Fruit fly (Drosophila melanogaster) whole organism, embryonic: ENCODE data around the gene Ac76E.

ENCODE experiments used
- ATbp ChIP-seq: fragments of 200-800 bp; sonication (Bioruptor generic); optimal IDR thresholded peaks from 2 replicates; lab custom pipeline; 2017; ENCODE audit warnings: missing biosample characterization, mild to moderate bottlenecking, missing genetic modification characterization, missing genetic modification reagents
- Atf3 ChIP-seq: fragments of 200-800 bp; sonication (Bioruptor generic); optimal IDR thresholded peaks from 3 replicates; lab custom pipeline; 2016; ENCODE audit warnings: missing biosample characterization, missing genetic modification characterization
- CG10565 ChIP-seq: fragments of 200-800 bp; sonication (Bioruptor generic); optimal IDR thresholded peaks from 3 replicates; lab custom pipeline; 2016; ENCODE audit warnings: missing biosample characterization, mild to moderate bottlenecking, missing genetic modification characterization
- CG14050 ChIP-seq: fragments of 200-800 bp; sonication (Bioruptor generic); IDR thresholded peaks from 3 replicates; pipeline ENCODE4 v1.3.6; 2022; ENCODE audit warnings: missing biosample characterization, missing genetic modification characterization
- CG17568 ChIP-seq: fragments of 200-800 bp; sonication (Bioruptor generic); optimal IDR thresholded peaks from 2 replicates; lab custom pipeline; 2018; ENCODE audit warnings: missing biosample characterization, mild to moderate bottlenecking, missing genetic modification characterization, moderate library complexity
- CG2875 ChIP-seq: fragments of 200-800 bp; sonication (Bioruptor generic); optimal IDR thresholded peaks from 2 replicates; lab custom pipeline; 2017; ENCODE audit warnings: missing biosample characterization, mild to moderate bottlenecking, missing genetic modification characterization, missing genetic modification reagents
- CG30020 ChIP-seq: fragments of 200-800 bp; optimal IDR thresholded peaks from 2 replicates; lab custom pipeline; 2019; ENCODE audit warnings: missing biosample characterization, mild to moderate bottlenecking, missing genetic modification characterization, moderate library complexity
- CG31441 ChIP-seq: fragments of 200-800 bp; sonication (Bioruptor generic); IDR thresholded peaks from 2 replicates; pipeline ENCODE4 v1.3.6; 2022; ENCODE audit warnings: missing biosample characterization, missing genetic modification characterization
- CG33557 ChIP-seq: fragments of 200-800 bp; sonication (Bioruptor generic); optimal IDR thresholded peaks from 2 replicates; lab custom pipeline; 2019; ENCODE audit warnings: missing biosample characterization, mild to moderate bottlenecking, missing genetic modification characterization, moderate library complexity
- CG34376 ChIP-seq: fragments of 200-800 bp; sonication (Bioruptor generic); optimal IDR thresholded peaks from 2 replicates; lab custom pipeline; 2018; ENCODE audit warnings: missing biosample characterization, mild to moderate bottlenecking, missing genetic modification characterization
- CG3838 ChIP-seq: fragments of 200-800 bp; sonication (Bioruptor generic); optimal IDR thresholded peaks from 3 replicates; lab custom pipeline; 2016; ENCODE audit warnings: missing biosample characterization, missing genetic modification characterization
- CG43689 ChIP-seq: fragments of 200-800 bp; sonication (Bioruptor generic); IDR thresholded peaks from 2 replicates; pipeline ENCODE4 v1.3.6; 2022; ENCODE audit warnings: missing biosample characterization, missing genetic modification characterization
- CG5953 ChIP-seq: fragments of 200-800 bp; sonication (Bioruptor generic); IDR thresholded peaks from 2 replicates; pipeline ENCODE4 v1.3.6; 2022; ENCODE audit warnings: missing biosample characterization, missing genetic modification characterization
- CG6654 ChIP-seq: fragments of 200-800 bp; sonication (Bioruptor generic); optimal IDR thresholded peaks from 2 replicates; lab custom pipeline; 2017; ENCODE audit warnings: missing biosample characterization, mild to moderate bottlenecking, missing genetic modification characterization
- CG6765 ChIP-seq: fragments of 200-800 bp; sonication (Bioruptor generic); optimal IDR thresholded peaks from 3 replicates; lab custom pipeline; 2017; ENCODE audit warnings: missing biosample characterization, mild to moderate bottlenecking, missing genetic modification characterization
- CG7745 ChIP-seq: fragments of 200-800 bp; sonication (Bioruptor generic); optimal IDR thresholded peaks from 2 replicates; lab custom pipeline; 2018; ENCODE audit warnings: missing biosample characterization, mild to moderate bottlenecking, missing genetic modification characterization, moderate library complexity
- CG8290 ChIP-seq, 3 experiments: fragments of 200-800 bp; sonication (Bioruptor generic); optimal IDR thresholded peaks; 2 replicates each; lab custom pipeline; 2016 to 2019; ENCODE audit warnings: missing biosample characterization in 3 of 3, missing genetic modification characterization in 3 of 3, mild to moderate bottlenecking in 2 of 3, moderate library complexity in 1 of 3
- CG9797 ChIP-seq: fragments of 200-800 bp; sonication (Bioruptor generic); optimal IDR thresholded peaks from 3 replicates; lab custom pipeline; 2018; ENCODE audit warnings: missing biosample characterization, mild to moderate bottlenecking, missing genetic modification characterization
- Chrac-16 ChIP-seq: fragments of 200-800 bp; sonication (Bioruptor generic); optimal IDR thresholded peaks from 3 replicates; lab custom pipeline; 2016; ENCODE audit warnings: missing biosample characterization, missing genetic modification characterization
- Dad ChIP-seq: fragments of 200-800 bp; sonication (Bioruptor generic); optimal IDR thresholded peaks from 3 replicates; lab custom pipeline; 2016; ENCODE audit warnings: missing biosample characterization, missing genetic modification characterization
- Dek ChIP-seq: fragments of 200-800 bp; sonication (Bioruptor generic); optimal IDR thresholded peaks from 3 replicates; lab custom pipeline; 2019; ENCODE audit warnings: missing biosample characterization, mild to moderate bottlenecking, missing genetic modification characterization, moderate library complexity
- Doc3 ChIP-seq: fragments of 200-800 bp; sonication (Bioruptor generic); IDR thresholded peaks from 3 replicates; pipeline ENCODE4 v1.3.6; 2022; ENCODE audit warnings: missing biosample characterization, missing genetic modification characterization; ENCODE audit not compliant: partially characterized antibody
- Dp ChIP-seq: fragments of 200-800 bp; sonication (Bioruptor generic); optimal IDR thresholded peaks from 2 replicates; lab custom pipeline; 2018; ENCODE audit warnings: missing biosample characterization, mild to moderate bottlenecking, missing genetic modification characterization, moderate library complexity
- HLH54F ChIP-seq: fragments of 200-800 bp; sonication (Bioruptor generic); optimal IDR thresholded peaks from 3 replicates; lab custom pipeline; 2016; ENCODE audit warnings: missing biosample characterization, missing genetic modification characterization
- Hmx ChIP-seq: fragments of 200-800 bp; sonication (Bioruptor generic); optimal IDR thresholded peaks from 2 replicates; lab custom pipeline; 2016; ENCODE audit warnings: missing biosample characterization, missing genetic modification characterization
- Hsf ChIP-seq: fragments of 200-800 bp; sonication (Bioruptor generic); optimal IDR thresholded peaks from 3 replicates; lab custom pipeline; 2016; ENCODE audit warnings: missing biosample characterization, missing genetic modification characterization
- Mes4 ChIP-seq: fragments of 200-800 bp; sonication (Bioruptor generic); optimal IDR thresholded peaks from 2 replicates; lab custom pipeline; 2016; ENCODE audit warnings: missing biosample characterization, missing genetic modification characterization
- NK7.1 ChIP-seq: fragments of 200-800 bp; sonication (Bioruptor generic); optimal IDR thresholded peaks from 3 replicates; lab custom pipeline; 2016; ENCODE audit warnings: missing biosample characterization, missing genetic modification characterization
- Nf-YA ChIP-seq: fragments of 200-800 bp; sonication (Bioruptor generic); IDR thresholded peaks from 2 replicates; pipeline ENCODE4 v1.3.6; 2022; ENCODE audit warnings: missing biosample characterization, missing genetic modification characterization
- Nf-YB ChIP-seq: fragments of 200-800 bp; sonication (Bioruptor generic); optimal IDR thresholded peaks from 3 replicates; lab custom pipeline; 2019; ENCODE audit warnings: missing biosample characterization, mild to moderate bottlenecking, missing genetic modification characterization, moderate library complexity
- Spps ChIP-seq: fragments of 200-800 bp; sonication (Bioruptor generic); optimal IDR thresholded peaks from 2 replicates; lab custom pipeline; 2018; ENCODE audit warnings: missing biosample characterization, mild to moderate bottlenecking, missing genetic modification characterization
- bsh ChIP-seq, 2 experiments: fragments of 200-800 bp; sonication (Bioruptor generic); optimal IDR thresholded peaks; 2 replicates each; lab custom pipeline; 2017 to 2018; ENCODE audit warnings: mild to moderate bottlenecking in 2 of 2, missing biosample characterization in 2 of 2, missing genetic modification characterization in 2 of 2, moderate library complexity in 1 of 2
- btn ChIP-seq: fragments of 200-800 bp; sonication (Bioruptor generic); optimal IDR thresholded peaks from 2 replicates; lab custom pipeline; 2016; ENCODE audit warnings: missing biosample characterization, missing genetic modification characterization
- cato ChIP-seq: fragments of 200-800 bp; sonication (Bioruptor generic); optimal IDR thresholded peaks from 2 replicates; lab custom pipeline; 2016; ENCODE audit warnings: missing biosample characterization, missing genetic modification characterization, borderline replicate concordance
- chn ChIP-seq: fragments of 200-800 bp; sonication (Bioruptor generic); optimal IDR thresholded peaks from 2 replicates; lab custom pipeline; 2016; ENCODE audit warnings: missing biosample characterization, missing genetic modification characterization
- croc ChIP-seq: fragments of 200-800 bp; sonication (Bioruptor generic); conservative IDR thresholded peaks from 3 replicates; pipeline ENCODE4 v1.3.6; 2022; ENCODE audit warnings: missing biosample characterization, missing genetic modification characterization
- ems ChIP-seq: fragments of 200-800 bp; sonication (Bioruptor generic); optimal IDR thresholded peaks from 3 replicates; lab custom pipeline; 2016; ENCODE audit warnings: missing biosample characterization, missing genetic modification characterization
- esg ChIP-seq: fragments of 200-800 bp; sonication (Bioruptor generic); conservative IDR thresholded peaks from 2 replicates; pipeline ENCODE4 v1.3.6; 2022; ENCODE audit warnings: missing biosample characterization, missing genetic modification characterization
- fd64A ChIP-seq: fragments of 200-800 bp; sonication (Bioruptor generic); optimal IDR thresholded peaks from 3 replicates; lab custom pipeline; 2018; ENCODE audit warnings: missing biosample characterization, mild to moderate bottlenecking, missing genetic modification characterization
- insv ChIP-seq, 2 experiments: fragments of 200-800 bp; sonication (Bioruptor generic); optimal IDR thresholded peaks; 3 replicates each; lab custom pipeline; 2016 to 2018; ENCODE audit warnings: missing biosample characterization in 2 of 2, missing genetic modification characterization in 2 of 2
- knrl ChIP-seq: fragments of 200-800 bp; sonication (Bioruptor generic); IDR thresholded peaks from 3 replicates; pipeline ENCODE4 v1.3.6; 2022; ENCODE audit warnings: missing biosample characterization, missing genetic modification characterization; ENCODE audit not compliant: partially characterized antibody
- pita ChIP-seq: fragments of 200-800 bp; sonication (Bioruptor generic); optimal IDR thresholded peaks from 2 replicates; lab custom pipeline; 2017; ENCODE audit warnings: missing biosample characterization, mild to moderate bottlenecking, missing genetic modification characterization
- prd ChIP-seq, 3 experiments: fragments of >200 bp in 2 of 3; fragments of 200-800 bp in 1 of 3; sonication (Bioruptor generic) in 1 of 3; optimal IDR thresholded peaks in 2 of 3; IDR thresholded peaks in 1 of 3; 2 replicates in 2 of 3; 3 replicates in 1 of 3; pipeline versions ENCODE4 v1.3.6 to Lab custom; 2017 to 2022; ENCODE audit warnings: missing biosample characterization in 1 of 3, missing genetic modification characterization in 1 of 3
- pzg ChIP-seq: fragments of 200-800 bp; sonication (Bioruptor generic); optimal IDR thresholded peaks from 3 replicates; lab custom pipeline; 2018; ENCODE audit warnings: missing biosample characterization, mild to moderate bottlenecking, missing genetic modification characterization, moderate library complexity
- ro ChIP-seq: fragments of 200-800 bp; sonication (Bioruptor generic); IDR thresholded peaks from 2 replicates; pipeline ENCODE4 v1.3.6; 2022; ENCODE audit warnings: missing biosample characterization, missing genetic modification characterization
- sima ChIP-seq: fragments of 200-800 bp; sonication (Bioruptor generic); optimal IDR thresholded peaks from 2 replicates; lab custom pipeline; 2016; ENCODE audit warnings: missing biosample characterization, missing genetic modification characterization
- ttk ChIP-seq: fragments of 200-800 bp; sonication (Bioruptor generic); IDR thresholded peaks from 2 replicates; pipeline ENCODE4 v2.1.2; 2022; ENCODE audit warnings: missing biosample characterization, missing genetic modification characterization
- tx ChIP-seq: fragments of 200-800 bp; sonication (Bioruptor generic); optimal IDR thresholded peaks from 2 replicates; lab custom pipeline; 2016; ENCODE audit warnings: missing biosample characterization, missing genetic modification characterization
- zf30C ChIP-seq: fragments of 200-800 bp; sonication (Bioruptor generic); optimal IDR thresholded peaks from 3 replicates; lab custom pipeline; 2018; ENCODE audit warnings: missing biosample characterization, mild to moderate bottlenecking, missing genetic modification characterization

Ac76E gene

dm6 chr3L:19928435-19929011 is 10.6 kb upstream of the Ac76E start, which contains the start of the genes CG8004 and RhoGDI (continued):
- TF ChIP-seq CG43689 (GFP tag; lab: Robert Waterston, UW) (no peak), CG33557 (GFP tag; lab: Kevin White, UChicago) (no peak), CG5953 (GFP tag; lab: Robert Waterston, UW) (peak; percentile 50; the same call in 1 of the 2 replicates), Atf3 (GFP tag; lab: Kevin White, UChicago) (peak; percentile 60), sima (GFP tag; lab: Kevin White, UChicago) (no peak), CG9797 (GFP tag; lab: Kevin White, UChicago) (peak; percentile 86), Spps (tag; lab: Kevin White, UChicago) (no peak), CG6654 (GFP tag; lab: Kevin White, UChicago) (no peak), CG14050 (GFP tag; lab: Robert Waterston, UW) (peak; percentile 43; the same call in 2 of the 3 replicates), chn (GFP tag; lab: Kevin White, UChicago) (peak; percentile 73), pzg (peak; percentile 84), Nf-YB (peak; percentile 15), Nf-YA (GFP tag; lab: Robert Waterston, UW) (no peak), zf30C (no peak), Mes4 (GFP tag; lab: Kevin White, UChicago) (peak; percentile 41), btn (GFP tag; lab: Kevin White, UChicago) (no peak), CG31441 (peak; percentile 62), ttk (0 out of 2 replicates have a peak, but pooled peaks have one; percentile 43), CG17568 (GFP tag; lab: Kevin White, UChicago) (no peak), Chrac-16 (GFP tag; lab: Kevin White, UChicago) (peak; percentile 66), bsh (GFP tag; optimal IDR thresholded peaks at IDR 0.05; lab: Kevin White, UChicago) (peak in 1 of 2 experiments; percentile 54), ATbp (no peak), NK7.1 (GFP tag; lab: Kevin White, UChicago) (no peak), Hsf (GFP tag; lab: Kevin White, UChicago) (peak; percentile 80), CG7745 (tag; lab: Kevin White, UChicago) (no peak), CG30020 (tag; lab: Kevin White, UChicago) (peak; percentile 85), HLH54F (GFP tag; lab: Kevin White, UChicago) (peak; percentile 76), ems (GFP tag; lab: Kevin White, UChicago) (peak; percentile 75), fd64A (GFP tag; lab: Kevin White, UChicago) (no peak), pita (no peak), Dad (peak; percentile 67), ro (GFP tag; lab: Robert Waterston, UW) (no peak), tx (GFP tag; lab: Kevin White, UChicago) (peak; percentile 60), CG2875 (GFP tag; lab: Kevin White, UChicago) (no peak), CG10565 (no peak), CG34376 (GFP tag; lab: Kevin White, UChicago) (peak; percentile 12), prd (optimal IDR thresholded peaks at IDR 0.05; lab: Kevin White, UChicago) (no peak), prd (GFP tag; IDR thresholded peaks at IDR 0.05; lab: Robert Waterston, UW) (peak; percentile 74), Doc3 (GFP tag; lab: Robert Waterston, UW) (no peak), Dp (GFP tag; lab: Kevin White, UChicago) (peak; percentile 27), Hmx (GFP tag; lab: Kevin White, UChicago) (peak; percentile 33), insv (GFP tag; optimal IDR thresholded peaks at IDR 0.05; lab: Kevin White, UChicago) (peak; percentile 75 to 95), esg (GFP tag; lab: Robert Waterston, UW) (peak; percentile 51), CG6765 (GFP tag; lab: Kevin White, UChicago) (no peak), Dek (peak; percentile 62), CG8290 (GFP tag; optimal IDR thresholded peaks at IDR 0.05; lab: Kevin White, UChicago) (peak; percentile 39), CG8290 (tag; optimal IDR thresholded peaks at IDR 0.05; lab: Kevin White, UChicago) (peak in 1 of 2 experiments; percentile 30), knrl (GFP tag; lab: Robert Waterston, UW) (no peak), CG3838 (GFP tag; lab: Kevin White, UChicago) (no peak), croc (GFP tag; lab: Robert Waterston, UW) (peak; percentile 29; the same call in 1 of the 3 replicates), cato (GFP tag; lab: Kevin White, UChicago) (peak; percentile 40)
